Worm (Caenorhabditis elegans) whole organism, L2 larva: ENCODE measurements around the gene D2023.1.

Source experiments
- aly-2 ChIP-seq: fragments of 150-350 bp; optimal IDR thresholded peaks from 2 replicates; lab custom pipeline; 2014; ENCODE audit warnings: missing biosample characterization, missing genetic modification characterization
- ama-1 ChIP-seq: fragments of 150-350 bp; optimal IDR thresholded peaks from 2 replicates; lab custom pipeline; 2018; ENCODE audit warnings: inconsistent platforms
- ceh-16 ChIP-seq: fragments of 150-350 bp; optimal IDR thresholded peaks from 2 replicates; lab custom pipeline; 2014; ENCODE audit warnings: missing biosample characterization, missing genetic modification characterization
- ceh-82 ChIP-seq: fragments of 150-350 bp; optimal IDR thresholded peaks from 2 replicates; lab custom pipeline; 2014; ENCODE audit warnings: missing biosample characterization, missing genetic modification characterization
- egl-27 ChIP-seq: sonication (generic microtip); optimal IDR thresholded peaks from 3 replicates; lab custom pipeline; 2017; ENCODE audit warnings: missing biosample characterization, missing genetic modification reagents, missing genetic modification characterization
- elt-1 ChIP-seq: fragments of 150-350 bp; optimal IDR thresholded peaks from 2 replicates; lab custom pipeline; 2014; ENCODE audit warnings: missing biosample characterization, missing genetic modification characterization
- gmeb-1 ChIP-seq: fragments of 150-350 bp; optimal IDR thresholded peaks from 2 replicates; lab custom pipeline; 2014; ENCODE audit warnings: missing biosample characterization, missing genetic modification characterization
- mdl-1 ChIP-seq, 2 experiments: fragments of 150-350 bp in 1 of 2; sonication (generic microtip) in 1 of 2; optimal IDR thresholded peaks; 2 replicates each; lab custom pipeline; 2017; ENCODE audit warnings: missing biosample characterization in 2 of 2, missing genetic modification characterization in 2 of 2
- nhr-11 ChIP-seq: fragments of 150-350 bp; optimal IDR thresholded peaks from 2 replicates; lab custom pipeline; 2014; ENCODE audit warnings: missing biosample characterization, missing genetic modification characterization
- nhr-237 ChIP-seq: fragments of 150-350 bp; optimal IDR thresholded peaks from 2 replicates; lab custom pipeline; 2014; ENCODE audit warnings: missing biosample characterization, missing genetic modification characterization
- nhr-77 ChIP-seq: fragments of 150-350 bp; optimal IDR thresholded peaks from 2 replicates; lab custom pipeline; 2014; ENCODE audit warnings: missing biosample characterization, missing genetic modification characterization
- unc-55 ChIP-seq: fragments of 150-350 bp; sonication (generic microtip); optimal IDR thresholded peaks from 3 replicates; lab custom pipeline; 2014; ENCODE audit warnings: missing biosample characterization, missing genetic modification reagents, missing genetic modification characterization
- ztf-11 ChIP-seq: sonication (generic microtip); optimal IDR thresholded peaks from 2 replicates; lab custom pipeline; 2017; ENCODE audit warnings: missing biosample characterization, missing genetic modification characterization

- no peak for TF ChIP-seq nhr-237 (tag; lab: Kevin White, UChicago)
- no peak for TF ChIP-seq ama-1 (lab: Kevin White, UChicago)
- no peak for TF ChIP-seq nhr-77 (tag; lab: Kevin White, UChicago)
- TF ChIP-seq nhr-11 (tag; lab: Kevin White, UChicago) = no peak
- no peak for TF ChIP-seq unc-55 (GFP tag; lab: Kevin White, UChicago)
- TF ChIP-seq aly-2 (tag; lab: Kevin White, UChicago) = no peak
- TF ChIP-seq egl-27 (tag; lab: Kevin White, UChicago) = no peak
- TF ChIP-seq ceh-82 (tag; lab: Kevin White, UChicago) = no peak
- no peak for TF ChIP-seq elt-1 (tag; lab: Kevin White, UChicago)
- no peak for TF ChIP-seq gmeb-1 (tag; lab: Kevin White, UChicago)
- no peak for TF ChIP-seq ztf-11 (tag; lab: Kevin White, UChicago)
- no peak for TF ChIP-seq ceh-16
- no peak for TF ChIP-seq mdl-1 (tag; optimal IDR thresholded peaks at IDR 0.05; lab: Kevin White, UChicago)
Observed at ce11 chrV:11758635-11759034, 30.7 kb upstream of the D2023.1 start, which contains the start of gene T04F3.3.
